Worm (Caenorhabditis elegans) whole organism, young adult: ENCODE measurements around the gene rbm-17.

Source experiments
- D2030.7 ChIP-seq: fragments of 200-800 bp; sonication (Bioruptor generic); IDR thresholded peaks from 2 replicates; pipeline ENCODE4 v1.3.6; 2022; ENCODE audit warnings: missing genetic modification reagents, missing genetic modification characterization, missing compliant biosample characterization
- F10E7.11 ChIP-seq: sonication (generic microtip); optimal IDR thresholded peaks from 2 replicates; lab custom pipeline; 2017; ENCODE audit warnings: mild to moderate bottlenecking, missing genetic modification characterization, moderate library complexity, missing compliant biosample characterization
- F23B12.7 ChIP-seq: sonication (generic microtip); optimal IDR thresholded peaks from 2 replicates; lab custom pipeline; 2017; ENCODE audit warnings: missing genetic modification characterization, mild to moderate bottlenecking, missing compliant biosample characterization, antibody characterized with exemption, moderate library complexity; ENCODE audit not compliant: insufficient read depth
- F37B4.10 ChIP-seq: fragments of 200-800 bp; sonication (Bioruptor generic); IDR thresholded peaks from 2 replicates; pipeline ENCODE4 v1.3.6; 2022; ENCODE audit warnings: missing genetic modification characterization, missing compliant biosample characterization
- F52B5.7 ChIP-seq: sonication (generic microtip); optimal IDR thresholded peaks from 2 replicates; lab custom pipeline; 2016; ENCODE audit warnings: mild to moderate bottlenecking, missing genetic modification characterization, missing compliant biosample characterization
- F57A8.1 ChIP-seq: fragments of 200-800 bp; sonication (Bioruptor generic); optimal IDR thresholded peaks from 2 replicates; lab custom pipeline; 2018; ENCODE audit warnings: mild to moderate bottlenecking, missing genetic modification characterization, moderate library complexity, missing compliant biosample characterization
- Y53G8AR.9 ChIP-seq: fragments of 200-800 bp; sonication (Bioruptor generic); conservative IDR thresholded peaks from 2 replicates; pipeline ENCODE4 v1.3.6; 2022; ENCODE audit warnings: missing genetic modification reagents, missing genetic modification characterization, missing compliant biosample characterization
- Y56A3A.18 ChIP-seq: fragments of 200-800 bp; sonication (Bioruptor generic); IDR thresholded peaks from 2 replicates; pipeline ENCODE4 v1.3.6; 2022; ENCODE audit warnings: missing genetic modification reagents, missing genetic modification characterization, missing compliant biosample characterization
- Y67H2A.10 ChIP-seq: fragments of 200-800 bp; sonication (Bioruptor generic); conservative IDR thresholded peaks from 2 replicates; pipeline ENCODE4 v1.3.6; 2022; ENCODE audit warnings: missing genetic modification reagents, missing genetic modification characterization, missing compliant biosample characterization
- ZK185.1 ChIP-seq: sonication (generic microtip); optimal IDR thresholded peaks from 2 replicates; lab custom pipeline; 2016; ENCODE audit warnings: mild to moderate bottlenecking, missing genetic modification characterization, missing compliant biosample characterization; ENCODE audit not compliant: poor library complexity, severe bottlenecking
- ama-1 ChIP-seq, 3 experiments: fragments of 150-350 bp in 1 of 3; sonication (generic microtip) in 2 of 3; optimal IDR thresholded peaks; 2 replicates each; lab custom pipeline; 2014 to 2018; ENCODE audit warnings: missing biosample characterization in 2 of 3, missing genetic modification characterization in 2 of 3, missing genetic modification reagents in 2 of 3
- attf-3 ChIP-seq: fragments of 200-800 bp; sonication (Bioruptor generic); conservative IDR thresholded peaks from 2 replicates; pipeline ENCODE4 v1.3.6; 2022; ENCODE audit warnings: missing genetic modification reagents, missing genetic modification characterization, missing compliant biosample characterization
- ccch-3 ChIP-seq: fragments of 200-800 bp; sonication (Bioruptor generic); optimal IDR thresholded peaks from 2 replicates; lab custom pipeline; 2018; ENCODE audit warnings: mild to moderate bottlenecking, missing genetic modification characterization, missing compliant biosample characterization
- cebp-1 ChIP-seq, 2 experiments: fragments of 200-800 bp in 1 of 2; sonication (Bioruptor generic) in 1 of 2; sonication (generic microtip) in 1 of 2; IDR thresholded peaks in 1 of 2; optimal IDR thresholded peaks in 1 of 2; 2 replicates each; pipeline versions ENCODE4 v1.3.6 to Lab custom; 2017 to 2022; ENCODE audit warnings: missing compliant biosample characterization in 2 of 2, missing genetic modification characterization in 2 of 2, mild to moderate bottlenecking in 1 of 2, missing genetic modification reagents in 1 of 2, moderate library complexity in 1 of 2
- ceh-27 ChIP-seq: fragments of 200-800 bp; sonication (Bioruptor generic); optimal IDR thresholded peaks from 2 replicates; lab custom pipeline; 2018; ENCODE audit warnings: mild to moderate bottlenecking, missing genetic modification characterization, moderate library complexity, missing compliant biosample characterization
- ceh-91 ChIP-seq: fragments of 200-800 bp; sonication (Bioruptor generic); IDR thresholded peaks from 2 replicates; pipeline ENCODE4 v1.3.6; 2022; ENCODE audit warnings: missing genetic modification reagents, missing genetic modification characterization, missing compliant biosample characterization
- dox-1 ChIP-seq: fragments of 200-800 bp; sonication (Bioruptor generic); IDR thresholded peaks from 2 replicates; pipeline ENCODE4 v1.3.6; 2022; ENCODE audit warnings: missing genetic modification reagents, missing genetic modification characterization, missing compliant biosample characterization
- ets-4 ChIP-seq: fragments of 200-800 bp; sonication (Bioruptor generic); optimal IDR thresholded peaks from 2 replicates; lab custom pipeline; 2018; ENCODE audit warnings: mild to moderate bottlenecking, missing genetic modification characterization, missing compliant biosample characterization
- him-1 ChIP-seq: sonication (generic microtip); optimal IDR thresholded peaks from 2 replicates; lab custom pipeline; 2016; ENCODE audit warnings: missing genotype, missing genetic modification reagents, missing genetic modification characterization, missing compliant biosample characterization
- hrde-1 ChIP-seq: sonication (generic microtip); optimal IDR thresholded peaks from 2 replicates; lab custom pipeline; 2016; ENCODE audit warnings: missing genetic modification characterization, mild to moderate bottlenecking, missing compliant biosample characterization, moderate library complexity, missing genotype, missing genetic modification reagents, borderline replicate concordance
- hsf-1 ChIP-seq: fragments of 200-800 bp; sonication (Bioruptor generic); IDR thresholded peaks from 2 replicates; pipeline ENCODE4 v1.3.6; 2022; ENCODE audit warnings: missing genetic modification reagents, missing genetic modification characterization, missing compliant biosample characterization
- lag-1 ChIP-seq: fragments of 200-800 bp; sonication (Bioruptor generic); IDR thresholded peaks from 2 replicates; pipeline ENCODE4 v1.3.6; 2022; ENCODE audit warnings: missing genetic modification reagents, missing genetic modification characterization, missing compliant biosample characterization
- let-526 ChIP-seq: fragments of 200-800 bp; sonication (Bioruptor generic); IDR thresholded peaks from 2 replicates; pipeline ENCODE4 v1.3.6; 2022; ENCODE audit warnings: missing genetic modification reagents, missing genetic modification characterization, missing compliant biosample characterization
- lin-35 ChIP-seq, 3 experiments: fragments of 150-350 bp in 2 of 3; sonication (generic microtip) in 1 of 3; optimal IDR thresholded peaks; 2 replicates each; lab custom pipeline; 2014 to 2018; ENCODE audit warnings: missing biosample characterization in 3 of 3, missing genetic modification characterization in 3 of 3, missing genetic modification reagents in 3 of 3
- madf-10 ChIP-seq: sonication (generic microtip); optimal IDR thresholded peaks from 2 replicates; lab custom pipeline; 2016; ENCODE audit warnings: mild to moderate bottlenecking, missing genetic modification characterization, missing compliant biosample characterization
- madf-6 ChIP-seq: fragments of 200-800 bp; sonication (Bioruptor generic); IDR thresholded peaks from 2 replicates; pipeline ENCODE4 v1.3.6; 2022; ENCODE audit warnings: missing genetic modification reagents, missing genetic modification characterization, missing compliant biosample characterization
- madf-8 ChIP-seq: fragments of 200-800 bp; sonication (Bioruptor generic); conservative IDR thresholded peaks from 2 replicates; pipeline ENCODE4 v1.3.6; 2022; ENCODE audit warnings: missing genetic modification reagents, missing genetic modification characterization, missing compliant biosample characterization
- mcd-1 ChIP-seq: fragments of 200-800 bp; sonication (Bioruptor generic); IDR thresholded peaks from 2 replicates; pipeline ENCODE4 v1.3.6; 2022; ENCODE audit warnings: missing genetic modification reagents, missing genetic modification characterization, missing compliant biosample characterization
- nfya-2 ChIP-seq: fragments of 200-800 bp; sonication (Bioruptor generic); IDR thresholded peaks from 2 replicates; pipeline ENCODE4 v1.3.6; 2022; ENCODE audit warnings: missing genetic modification reagents, missing genetic modification characterization, missing compliant biosample characterization
- nfyb-1 ChIP-seq: fragments of 200-800 bp; sonication (Bioruptor generic); IDR thresholded peaks from 2 replicates; pipeline ENCODE4 v1.3.6; 2022; ENCODE audit warnings: missing genetic modification reagents, missing genetic modification characterization, missing compliant biosample characterization
- pbrm-1 ChIP-seq: fragments of 200-800 bp; sonication (Bioruptor generic); IDR thresholded peaks from 2 replicates; pipeline ENCODE4 v1.3.6; 2022; ENCODE audit warnings: missing genetic modification reagents, missing genetic modification characterization, missing compliant biosample characterization
- pha-4 ChIP-seq: fragments of 150-350 bp; sonication (generic microtip); optimal IDR thresholded peaks from 2 replicates; lab custom pipeline; 2014; ENCODE audit warnings: missing biosample characterization, missing genetic modification reagents, missing genetic modification characterization
- sdz-38 ChIP-seq: sonication (generic microtip); optimal IDR thresholded peaks from 2 replicates; lab custom pipeline; 2016; ENCODE audit warnings: missing genotype, missing genetic modification characterization, missing compliant biosample characterization
- snpc-1.3 ChIP-seq: sonication (generic microtip); optimal IDR thresholded peaks from 2 replicates; lab custom pipeline; 2017; ENCODE audit warnings: missing genetic modification characterization, mild to moderate bottlenecking, missing compliant biosample characterization, antibody characterized with exemption, moderate library complexity, missing genotype, missing genetic modification reagents; ENCODE audit not compliant: insufficient read depth
- snpc-3.4 ChIP-seq: sonication (generic microtip); optimal IDR thresholded peaks from 2 replicates; lab custom pipeline; 2017; ENCODE audit warnings: missing genetic modification characterization, mild to moderate bottlenecking, missing compliant biosample characterization, antibody characterized with exemption, moderate library complexity, missing genotype, missing genetic modification reagents
- tbx-9 ChIP-seq: sonication (generic microtip); optimal IDR thresholded peaks from 2 replicates; lab custom pipeline; 2016; ENCODE audit warnings: borderline replicate concordance, missing genetic modification characterization, inconsistent platforms, missing compliant biosample characterization
- tlf-1 ChIP-seq: fragments of 200-800 bp; sonication (Bioruptor generic); optimal IDR thresholded peaks from 2 replicates; lab custom pipeline; 2018; ENCODE audit warnings: mild to moderate bottlenecking, missing genetic modification characterization, missing compliant biosample characterization
- ztf-6 ChIP-seq: fragments of 200-800 bp; sonication (Bioruptor generic); IDR thresholded peaks from 2 replicates; pipeline ENCODE4 v1.3.6; 2022; ENCODE audit warnings: missing genetic modification reagents, missing genetic modification characterization, missing compliant biosample characterization

The rbm-17 gene

DNA sequence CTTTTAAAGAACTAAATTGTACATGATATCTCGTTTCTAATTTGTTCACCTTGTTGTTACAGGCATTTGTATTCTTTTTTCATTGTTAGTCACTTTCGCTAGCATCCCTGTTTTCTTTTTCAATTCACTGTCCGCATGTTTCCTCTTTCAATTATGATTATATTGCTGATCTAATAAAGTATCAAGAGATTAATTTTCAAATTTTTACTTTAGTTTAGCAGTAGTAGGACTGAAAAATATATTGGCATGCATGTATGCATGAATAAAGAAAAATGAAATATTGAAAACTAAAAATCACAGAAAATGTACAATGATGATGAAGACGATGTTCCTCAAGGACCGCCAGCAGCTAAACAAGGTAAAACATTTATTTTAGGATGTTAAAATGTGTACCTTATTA is at the start of gene rbm-17:
rbm-17 (plus strand) TSS at position 301 of the 400 bp plus-strand sequence.
- TF ChIP-seq lag-1 (GFP tag; lab: Robert Waterston, UW) (no peak), ama-1 (optimal IDR thresholded peaks at IDR 0.05; lab: Kevin White, UChicago) (peak; percentile 36), ama-1 (GFP tag; optimal IDR thresholded peaks at IDR 0.05; lab: Kevin White, UChicago) (no peak), ceh-91 (GFP tag; lab: Robert Waterston, UW) (no peak), cebp-1 (GFP tag; IDR thresholded peaks at IDR 0.05; lab: Robert Waterston, UW) (no peak), cebp-1 (tag; optimal IDR thresholded peaks at IDR 0.05; lab: Kevin White, UChicago) (peak; percentile 17), ztf-6 (GFP tag; lab: Robert Waterston, UW) (no peak), hsf-1 (GFP tag; lab: Robert Waterston, UW) (0 out of 2 replicates have a peak, but pooled peaks have one; percentile 11)

DNA sequence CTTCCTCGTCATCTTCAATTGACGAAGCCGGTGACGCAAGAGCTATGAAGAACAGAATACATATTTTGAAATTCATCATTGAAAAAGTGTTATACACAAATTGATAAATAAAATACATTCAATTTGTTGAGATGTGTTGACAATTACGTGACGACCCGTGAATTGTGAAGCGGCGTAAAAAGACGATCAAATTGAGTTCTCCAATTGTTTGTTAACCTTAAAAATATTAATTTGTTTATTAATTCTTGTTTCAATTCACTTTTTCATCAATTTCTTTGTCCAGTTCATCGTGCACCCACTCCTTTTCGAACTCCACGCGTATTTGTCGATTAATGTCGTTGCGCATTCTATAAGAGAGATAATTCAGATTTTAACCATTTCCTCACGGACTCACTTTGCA is 46.0 kb upstream of the rbm-17 start, which contains the start of gene spe-36:
spe-36 (minus strand) TSS at position 101 of the 400 bp plus-strand sequence.
- no peak for TF ChIP-seq hrde-1 (tag; lab: Kevin White, UChicago)
- TF ChIP-seq ets-4 (GFP tag; lab: Kevin White, UChicago) = no peak
- TF ChIP-seq ceh-27 (GFP tag; lab: Kevin White, UChicago) = no peak
- no peak for TF ChIP-seq ZK185.1 (tag; lab: Kevin White, UChicago)
- no peak for TF ChIP-seq pbrm-1 (GFP tag; lab: Robert Waterston, UW)
- TF ChIP-seq Y67H2A.10 = no peak
- no peak for TF ChIP-seq him-1 (tag; lab: Kevin White, UChicago)
- TF ChIP-seq madf-8 = no peak
- TF ChIP-seq sdz-38 = no peak
- TF ChIP-seq ccch-3 (GFP tag; lab: Kevin White, UChicago) = no peak
- TF ChIP-seq, all 124 proteins: peak for 0

DNA sequence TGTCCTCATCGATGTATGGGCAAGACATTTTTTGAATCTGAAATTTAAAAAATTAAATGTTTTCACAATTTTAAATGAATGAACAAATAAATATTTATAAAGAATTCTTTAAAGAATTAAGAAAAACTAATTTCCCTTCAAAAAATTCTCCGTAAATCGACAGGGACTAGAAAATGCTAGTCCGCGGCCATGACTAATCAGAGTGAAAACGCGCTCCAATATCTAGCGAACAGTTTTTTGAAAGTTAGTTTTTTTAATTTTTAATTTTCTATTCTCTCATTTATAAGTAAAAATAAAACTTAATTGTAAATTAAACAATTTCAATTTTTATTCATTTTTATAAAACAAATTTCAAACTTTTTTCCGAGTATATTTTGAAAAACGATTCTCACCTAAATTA is 45.3 kb upstream of the rbm-17 start:
- no peak for TF ChIP-seq F52B5.7 (tag; lab: Kevin White, UChicago)
- peak; percentile 8 for TF ChIP-seq snpc-1.3
- no peak for TF ChIP-seq ama-1 (optimal IDR thresholded peaks at IDR 0.05; lab: Kevin White, UChicago)
- peak in 1 of 2 experiments; percentile 28 for TF ChIP-seq ama-1 (GFP tag; optimal IDR thresholded peaks at IDR 0.05; lab: Kevin White, UChicago)
- no peak for TF ChIP-seq madf-8
- TF ChIP-seq F23B12.7 = peak; percentile 27
- peak in 1 of 3 experiments; percentile 57 for TF ChIP-seq lin-35 (GFP tag; optimal IDR thresholded peaks at IDR 0.05; lab: Kevin White, UChicago)
- TF ChIP-seq nfyb-1 (GFP tag; lab: Robert Waterston, UW) = 0 out of 2 replicates have a peak, but pooled peaks have one; percentile 27
- peak; percentile 47; the same call in 1 of the 2 replicates for TF ChIP-seq D2030.7 (GFP tag; lab: Robert Waterston, UW)
- TF ChIP-seq madf-6 (GFP tag; lab: Robert Waterston, UW) = peak; percentile 42; the same call in 1 of the 2 replicates
- peak; percentile 39; the same call in 1 of the 2 replicates for TF ChIP-seq mcd-1 (GFP tag; lab: Robert Waterston, UW)

DNA sequence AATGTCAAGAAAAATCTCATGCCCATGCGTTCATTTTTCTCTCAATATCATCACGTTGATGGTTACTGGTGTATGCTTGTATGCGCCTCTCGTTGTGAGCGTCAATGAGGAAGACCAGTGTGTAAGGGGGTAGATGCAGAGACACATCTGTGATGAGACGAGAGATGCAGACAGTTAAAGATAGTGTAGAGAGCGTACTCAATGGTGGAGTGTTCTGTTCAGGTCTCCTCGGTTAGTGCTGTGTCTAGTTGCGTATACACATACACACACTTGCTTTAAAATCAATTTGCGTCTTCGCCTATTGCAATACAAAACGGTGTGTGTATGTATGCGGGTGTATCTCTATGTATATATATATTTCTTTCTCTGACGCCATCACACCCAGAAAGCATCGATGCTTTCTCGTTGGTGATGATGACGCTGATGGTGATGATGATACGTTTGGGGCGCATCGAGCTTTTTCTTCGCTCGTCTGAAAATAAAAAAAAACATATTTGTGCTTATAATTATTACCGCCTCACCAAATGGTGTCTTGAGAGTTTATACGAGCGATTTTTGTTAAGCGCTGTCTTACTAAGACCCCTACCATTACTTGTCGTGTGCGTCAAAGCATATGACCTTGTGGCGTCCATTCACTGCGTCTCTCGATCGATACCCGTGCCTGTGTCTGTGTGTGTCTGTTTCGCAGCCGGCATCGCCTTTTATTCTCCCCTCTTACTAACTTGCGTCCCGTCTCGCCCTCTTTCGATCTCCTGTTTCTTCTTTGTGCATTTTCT is 44.5 kb upstream of the rbm-17 start, which contains the start of gene F40F11.3:
F40F11.3 (minus strand) TSS at position 589 of the 776 bp plus-strand sequence.
- TF ChIP-seq let-526 (GFP tag; lab: Robert Waterston, UW) = peak; percentile 77
- TF ChIP-seq dox-1 (GFP tag; lab: Robert Waterston, UW) = peak; percentile 68
- TF ChIP-seq Y53G8AR.9 (GFP tag; lab: Robert Waterston, UW) = no peak; the same call in 1 of the 2 replicates
- no peak for TF ChIP-seq D2030.7 (GFP tag; lab: Robert Waterston, UW)
- TF ChIP-seq Y67H2A.10 = 0 out of 2 replicates have a peak, but pooled peaks have one; percentile 37
- TF ChIP-seq Y56A3A.18 (GFP tag; lab: Robert Waterston, UW) = peak; percentile 83
- no peak for TF ChIP-seq F37B4.10 (GFP tag; lab: Robert Waterston, UW)
- peak; percentile 25 for TF ChIP-seq F57A8.1 (GFP tag; lab: Kevin White, UChicago)
- TF ChIP-seq ama-1 (optimal IDR thresholded peaks at IDR 0.05; lab: Kevin White, UChicago) = no peak
- TF ChIP-seq ama-1 (GFP tag; optimal IDR thresholded peaks at IDR 0.05; lab: Kevin White, UChicago) = no peak
- TF ChIP-seq nfya-2 (GFP tag; lab: Robert Waterston, UW) = 0 out of 2 replicates have a peak, but pooled peaks have one; percentile 10
- no peak for TF ChIP-seq snpc-3.4 (tag; lab: Kevin White, UChicago)
- no peak for TF ChIP-seq attf-3 (GFP tag; lab: Robert Waterston, UW)
- peak; percentile 71 for TF ChIP-seq madf-10 (tag; lab: Kevin White, UChicago)
- peak; percentile 48 for TF ChIP-seq tlf-1 (GFP tag; lab: Kevin White, UChicago)
- no peak for TF ChIP-seq tbx-9
- TF ChIP-seq F10E7.11 (tag; lab: Kevin White, UChicago) = no peak
- TF ChIP-seq pha-4 = no peak
